Fruit fly (Drosophila melanogaster): ENCODE results near the gene fon.

Gene fon

dm6 chr2L:19416602-19417497 lies 30.8 kb upstream of the fon start, which contains the start of gene Lectin-galC1 (continued):
- TF ChIP-seq vfl (GFP tag; optimal IDR thresholded peaks at IDR 0.05) (peak; percentile 50), mirr (GFP tag; optimal IDR thresholded peaks at IDR 0.05) (peak; percentile 51), CG7357 (GFP tag; IDR thresholded peaks at IDR 0.05) (peak; percentile 59; the same call in 2 of the 3 replicates), jing (GFP tag; optimal IDR thresholded peaks at IDR 0.05) (peak; percentile 83), Ptx1 (GFP tag; IDR thresholded peaks at IDR 0.05) (peak; percentile 85), Poxn (GFP tag; IDR thresholded peaks at IDR 0.05) (0 out of 2 replicates have a peak, but pooled peaks have one; percentile 43), CG33557 (GFP tag; optimal IDR thresholded peaks at IDR 0.05) (peak; percentile 72), Adf1 (GFP tag; IDR thresholded peaks at IDR 0.05) (0 out of 2 replicates have a peak, but pooled peaks have one; percentile 39), E2f2 (GFP tag; IDR thresholded peaks at IDR 0.05) (peak; percentile 61), Abd-B (GFP tag; optimal IDR thresholded peaks at IDR 0.05) (peak; percentile 80), CG6765 (GFP tag; optimal IDR thresholded peaks at IDR 0.05) (no peak), bab2 (GFP tag; optimal IDR thresholded peaks at IDR 0.05) (peak; percentile 86), Hr78 (GFP tag; optimal IDR thresholded peaks at IDR 0.05) (peak in 1 of 2 experiments; percentile 65), Dbx (GFP tag; IDR thresholded peaks at IDR 0.05) (peak; percentile 66; the same call in 1 of the 3 replicates), NC2β (GFP tag; optimal IDR thresholded peaks at IDR 0.05) (peak; percentile 90), CG3726 (GFP tag; IDR thresholded peaks at IDR 0.05) (0 out of 3 replicates have a peak, but pooled peaks have one; percentile 81), sc (optimal IDR thresholded peaks at IDR 0.05) (no peak), sc (GFP tag; optimal IDR thresholded peaks at IDR 0.05) (peak; percentile 77), chm (GFP tag; IDR thresholded peaks at IDR 0.05) (peak; percentile 81), dm (GFP tag; optimal IDR thresholded peaks at IDR 0.05) (peak; percentile 75), CG16863 (GFP tag; optimal IDR thresholded peaks at IDR 0.05) (peak; percentile 91), shn (GFP tag; optimal IDR thresholded peaks at IDR 0.05) (peak; percentile 84), sima (GFP tag; optimal IDR thresholded peaks at IDR 0.05) (peak; percentile 49), CG1529 (GFP tag; optimal IDR thresholded peaks at IDR 0.05) (peak; percentile 86), tll (GFP tag; optimal IDR thresholded peaks at IDR 0.05) (no peak), p53 (GFP tag; optimal IDR thresholded peaks at IDR 0.05) (peak; percentile 87), HmgZ (tag; optimal IDR thresholded peaks at IDR 0.05) (peak; percentile 55), Mes4 (GFP tag; optimal IDR thresholded peaks at IDR 0.05) (peak; percentile 87), CoRest (tag; optimal IDR thresholded peaks at IDR 0.05) (peak; percentile 91), ttk (GFP tag; IDR thresholded peaks at IDR 0.05) (peak; percentile 85), Hmx (GFP tag; optimal IDR thresholded peaks at IDR 0.05) (no peak), mld (GFP tag; IDR thresholded peaks at IDR 0.05; ENCODE audit: partially characterized antibody) (no peak), CG11398 (GFP tag; optimal IDR thresholded peaks at IDR 0.05) (peak; percentile 83), CG17568 (GFP tag; optimal IDR thresholded peaks at IDR 0.05) (peak; percentile 85), ftz-f1 (GFP tag; optimal IDR thresholded peaks at IDR 0.05) (no peak), CG7271 (tag; optimal IDR thresholded peaks at IDR 0.05) (peak; percentile 66), Sry-β (GFP tag; optimal IDR thresholded peaks at IDR 0.05) (no peak), Fer3 (tag; optimal IDR thresholded peaks at IDR 0.05) (peak; percentile 80), CG9215 (GFP tag; IDR thresholded peaks at IDR 0.05) (no peak), ham (GFP tag; IDR thresholded peaks at IDR 0.05) (no peak), CG11696 (GFP tag; IDR thresholded peaks at IDR 0.05) (peak; percentile 69; the same call in 1 of the 2 replicates), Lim3 (GFP tag; IDR thresholded peaks at IDR 0.05) (peak; percentile 59; the same call in 1 of the 2 replicates), NC2α (GFP tag; optimal IDR thresholded peaks at IDR 0.05) (peak; percentile 85), oc (tag; optimal IDR thresholded peaks at IDR 0.05) (peak; percentile 90), HLHmδ (GFP tag; optimal IDR thresholded peaks at IDR 0.05) (no peak), Bdp1 (GFP tag; optimal IDR thresholded peaks at IDR 0.05) (peak; percentile 76), chif (GFP tag; optimal IDR thresholded peaks at IDR 0.05) (peak; percentile 90 to 94), caup (GFP tag; optimal IDR thresholded peaks at IDR 0.05; ENCODE audit: severe bottlenecking) (peak; percentile 76)
